Fruit fly (Drosophila melanogaster): ENCODE measurements around the gene CG42464.

Gene CG42464

dm6 chr2L:3655698-3656105, 43.6 kb upstream of the CG42464 start (continued):
- TF ChIP-seq Scr (GFP tag; IDR thresholded peaks at IDR 0.05; ENCODE audit: partially characterized antibody) (no peak), rib (GFP tag; IDR thresholded peaks at IDR 0.05) (peak; percentile 98), CG1792 (GFP tag; optimal IDR thresholded peaks at IDR 0.05) (peak; percentile 96), Trl (optimal IDR thresholded peaks at IDR 0.05) (peak; percentile 78 to 89), Trl (GFP tag; optimal IDR thresholded peaks at IDR 0.05) (peak; percentile 98), CG4424 (GFP tag; optimal IDR thresholded peaks at IDR 0.05) (peak; percentile 98), MBD-R2 (GFP tag; IDR thresholded peaks at IDR 0.05) (peak; percentile 98), CG32767 (GFP tag; IDR thresholded peaks at IDR 0.05) (peak; percentile 97), sqz (GFP tag; optimal IDR thresholded peaks at IDR 0.05) (peak; percentile 97), pros (GFP tag; optimal IDR thresholded peaks at IDR 0.05) (peak; percentile 88), CG3847 (GFP tag; IDR thresholded peaks at IDR 0.05) (peak; percentile 98), pnt (GFP tag; optimal IDR thresholded peaks at IDR 0.05) (peak; percentile 98), CG4328 (GFP tag; optimal IDR thresholded peaks at IDR 0.05) (peak; percentile 98), CG15479 (GFP tag; optimal IDR thresholded peaks at IDR 0.05) (peak; percentile 56), CG11560 (tag; IDR thresholded peaks at IDR 0.05) (peak; percentile 88), abd-A (tag; optimal IDR thresholded peaks at IDR 0.05) (peak; percentile 96), CG5245 (GFP tag; optimal IDR thresholded peaks at IDR 0.05) (peak; percentile 98), seq (GFP tag; IDR thresholded peaks at IDR 0.05) (peak; percentile 98), Side (GFP tag; optimal IDR thresholded peaks at IDR 0.05) (peak; percentile 99), Drgx (GFP tag; IDR thresholded peaks at IDR 0.05) (peak; percentile 100), yki (optimal IDR thresholded peaks at IDR 0.05) (peak; percentile 30), Blimp-1 (GFP tag; optimal IDR thresholded peaks at IDR 0.05) (peak; percentile 97), Hsf (GFP tag; optimal IDR thresholded peaks at IDR 0.05) (peak; percentile 98), CG18262 (tag; optimal IDR thresholded peaks at IDR 0.05) (peak; percentile 98), CG6791 (GFP tag; IDR thresholded peaks at IDR 0.05; ENCODE audit: partially characterized antibody) (no peak), hth (optimal IDR thresholded peaks at IDR 0.05) (no peak), usp (GFP tag; optimal IDR thresholded peaks at IDR 0.05) (no peak), phol (tag; optimal IDR thresholded peaks at IDR 0.05) (peak; percentile 98), CG33557 (GFP tag; optimal IDR thresholded peaks at IDR 0.05) (peak; percentile 97), Eip74EF (GFP tag; optimal IDR thresholded peaks at IDR 0.05) (peak in 1 of 2 experiments; percentile 98), cato (GFP tag; optimal IDR thresholded peaks at IDR 0.05; ENCODE audit: borderline replicate concordance) (peak; percentile 94), Jarid2 (GFP tag; optimal IDR thresholded peaks at IDR 0.05) (peak; percentile 88), Ptx1 (GFP tag; IDR thresholded peaks at IDR 0.05) (peak; percentile 98), CG11085 (GFP tag; IDR thresholded peaks at IDR 0.05) (peak; percentile 96), slou (GFP tag; optimal IDR thresholded peaks at IDR 0.05) (peak; percentile 92), CG12104 (GFP tag; optimal IDR thresholded peaks at IDR 0.05) (peak; percentile 96), CG9215 (GFP tag; IDR thresholded peaks at IDR 0.05) (peak; percentile 97), Myb (GFP tag; optimal IDR thresholded peaks at IDR 0.05) (peak; percentile 91), bsh (GFP tag; optimal IDR thresholded peaks at IDR 0.05) (peak; percentile 97 to 99), tx (GFP tag; optimal IDR thresholded peaks at IDR 0.05) (peak; percentile 98), maf-S (GFP tag; optimal IDR thresholded peaks at IDR 0.05) (peak; percentile 96), CG31365 (tag; optimal IDR thresholded peaks at IDR 0.05) (peak; percentile 93), CG3995 (GFP tag; optimal IDR thresholded peaks at IDR 0.05) (peak; percentile 84), CG11504 (tag; optimal IDR thresholded peaks at IDR 0.05) (peak; percentile 97), CG4404 (GFP tag; IDR thresholded peaks at IDR 0.05) (peak; percentile 95), CG11093 (GFP tag; IDR thresholded peaks at IDR 0.05) (peak; percentile 96), Sin3A (optimal IDR thresholded peaks at IDR 0.05) (no peak), HLH54F (GFP tag; optimal IDR thresholded peaks at IDR 0.05) (peak; percentile 97), CG13424 (tag; optimal IDR thresholded peaks at IDR 0.05) (peak; percentile 99), Abd-B (GFP tag; optimal IDR thresholded peaks at IDR 0.05) (peak; percentile 98), CG8944 (GFP tag; optimal IDR thresholded peaks at IDR 0.05) (peak; percentile 97), fd96Cb (tag; optimal IDR thresholded peaks at IDR 0.05) (peak; percentile 98)

Data from whole organism, embryonic.